Fruit fly (Drosophila melanogaster) whole organism, embryonic: Measurements from ENCODE around the gene CG13996.

ENCODE experiments used
- Asciz ChIP-seq: fragments of 200-800 bp; sonication (Bioruptor generic); optimal IDR thresholded peaks from 2 replicates; lab custom pipeline; 2017; ENCODE audit warnings: missing biosample characterization, mild to moderate bottlenecking, missing genetic modification characterization, missing genetic modification reagents
- CG10209 ChIP-seq: fragments of 200-800 bp; sonication (Bioruptor generic); optimal IDR thresholded peaks from 3 replicates; lab custom pipeline; 2017; ENCODE audit warnings: missing biosample characterization, mild to moderate bottlenecking, missing genetic modification characterization, missing genetic modification reagents
- CG10274 ChIP-seq: fragments of 200-800 bp; sonication (Bioruptor generic); optimal IDR thresholded peaks from 3 replicates; lab custom pipeline; 2017; ENCODE audit warnings: missing biosample characterization, mild to moderate bottlenecking, missing genetic modification characterization
- CG10565 ChIP-seq: fragments of 200-800 bp; sonication (Bioruptor generic); optimal IDR thresholded peaks from 3 replicates; lab custom pipeline; 2016; ENCODE audit warnings: missing biosample characterization, mild to moderate bottlenecking, missing genetic modification characterization
- CG11247 ChIP-seq: fragments of 200-800 bp; sonication (Bioruptor generic); IDR thresholded peaks from 2 replicates; pipeline ENCODE4 v1.3.6; 2022; ENCODE audit warnings: missing biosample characterization, missing genetic modification characterization
- CG11398 ChIP-seq: fragments of 200-800 bp; sonication (Bioruptor generic); optimal IDR thresholded peaks from 2 replicates; lab custom pipeline; 2016; ENCODE audit warnings: missing biosample characterization, missing genetic modification characterization
- CG13287 ChIP-seq: fragments of 200-800 bp; sonication (Bioruptor generic); IDR thresholded peaks from 2 replicates; pipeline ENCODE4 v1.3.6; 2022; ENCODE audit warnings: missing biosample characterization, missing genetic modification characterization; ENCODE audit not compliant: partially characterized antibody
- CG1647 ChIP-seq: fragments of 200-800 bp; sonication (Bioruptor generic); optimal IDR thresholded peaks from 3 replicates; lab custom pipeline; 2016; ENCODE audit warnings: missing biosample characterization, missing genetic modification characterization
- CG16863 ChIP-seq: fragments of 200-800 bp; sonication (Bioruptor generic); optimal IDR thresholded peaks from 3 replicates; lab custom pipeline; 2016; ENCODE audit warnings: missing biosample characterization, missing genetic modification characterization
- CG17385 ChIP-seq: fragments of 200-800 bp; sonication (Bioruptor generic); optimal IDR thresholded peaks from 3 replicates; lab custom pipeline; 2018; ENCODE audit warnings: missing biosample characterization, mild to moderate bottlenecking, missing genetic modification characterization
- CG17829 ChIP-seq: fragments of 200-800 bp; optimal IDR thresholded peaks from 2 replicates; lab custom pipeline; 2019; ENCODE audit warnings: missing biosample characterization, mild to moderate bottlenecking, missing genetic modification characterization, moderate library complexity
- CG18619 ChIP-seq: fragments of 200-800 bp; sonication (Bioruptor generic); optimal IDR thresholded peaks from 3 replicates; lab custom pipeline; 2017; ENCODE audit warnings: missing biosample characterization, mild to moderate bottlenecking, missing genetic modification characterization
- CG3407 ChIP-seq: fragments of 200-800 bp; sonication (Bioruptor generic); optimal IDR thresholded peaks from 2 replicates; lab custom pipeline; 2018; ENCODE audit warnings: missing biosample characterization, mild to moderate bottlenecking, missing genetic modification characterization
- CG4617 ChIP-seq: fragments of 200-800 bp; sonication (Bioruptor generic); optimal IDR thresholded peaks from 3 replicates; lab custom pipeline; 2016; ENCODE audit warnings: missing biosample characterization, missing genetic modification characterization, borderline replicate concordance
- CG4854 ChIP-seq: fragments of 200-800 bp; sonication (Bioruptor generic); optimal IDR thresholded peaks from 2 replicates; lab custom pipeline; 2016; ENCODE audit warnings: missing biosample characterization, missing genetic modification characterization, inconsistent platforms
- CG6272 ChIP-seq: fragments of 200-800 bp; sonication (Bioruptor generic); IDR thresholded peaks from 2 replicates; pipeline ENCODE4 v1.3.6; 2022; ENCODE audit warnings: missing biosample characterization, missing genetic modification characterization
- CG6683 ChIP-seq: fragments of 200-800 bp; sonication (Bioruptor generic); optimal IDR thresholded peaks from 2 replicates; lab custom pipeline; 2017; ENCODE audit warnings: missing biosample characterization, mild to moderate bottlenecking, missing genetic modification characterization, missing genetic modification reagents
- CG7372 ChIP-seq: fragments of 200-800 bp; sonication (Bioruptor generic); IDR thresholded peaks from 2 replicates; pipeline ENCODE4 v1.3.6; 2022; ENCODE audit warnings: missing biosample characterization, missing genetic modification characterization
- CG7963 ChIP-seq: fragments of 200-800 bp; sonication (Bioruptor generic); IDR thresholded peaks from 3 replicates; pipeline ENCODE4 v1.3.6; 2022; ENCODE audit warnings: missing biosample characterization, missing genetic modification characterization; ENCODE audit not compliant: partially characterized antibody
- CG8478 ChIP-seq: fragments of >200 bp; optimal IDR thresholded peaks from 2 replicates; lab custom pipeline; 2018
- CG9215 ChIP-seq: fragments of 200-800 bp; sonication (Bioruptor generic); IDR thresholded peaks from 2 replicates; pipeline ENCODE4 v1.3.6; 2022; ENCODE audit warnings: missing biosample characterization, missing genetic modification characterization
- CG9932 ChIP-seq: fragments of 200-800 bp; sonication (Bioruptor generic); IDR thresholded peaks from 2 replicates; pipeline ENCODE4 v1.3.6; 2022; ENCODE audit warnings: missing biosample characterization, missing genetic modification characterization
- Dip2 ChIP-seq: fragments of 200-800 bp; sonication (Bioruptor generic); IDR thresholded peaks from 2 replicates; pipeline ENCODE4 v1.3.6; 2022; ENCODE audit warnings: missing biosample characterization, missing genetic modification characterization
- PHDP ChIP-seq: fragments of 200-800 bp; sonication (Bioruptor generic); optimal IDR thresholded peaks from 3 replicates; lab custom pipeline; 2018; ENCODE audit warnings: missing biosample characterization, mild to moderate bottlenecking, missing genetic modification characterization, moderate library complexity
- Ravus ChIP-seq: fragments of 200-800 bp; sonication (Bioruptor generic); IDR thresholded peaks from 2 replicates; pipeline ENCODE4 v1.3.6; 2022; ENCODE audit warnings: missing biosample characterization, missing genetic modification characterization
- Sox100B ChIP-seq: fragments of 200-800 bp; sonication (Bioruptor generic); optimal IDR thresholded peaks from 3 replicates; lab custom pipeline; 2018; ENCODE audit warnings: missing biosample characterization, mild to moderate bottlenecking, missing genetic modification characterization
- Sry-β ChIP-seq: fragments of 200-800 bp; sonication (Bioruptor generic); optimal IDR thresholded peaks from 2 replicates; lab custom pipeline; 2018; ENCODE audit warnings: missing biosample characterization, mild to moderate bottlenecking, missing genetic modification characterization, moderate library complexity
- YL-1 ChIP-seq: fragments of 200-800 bp; sonication (Bioruptor generic); optimal IDR thresholded peaks from 3 replicates; lab custom pipeline; 2017; ENCODE audit warnings: missing biosample characterization, mild to moderate bottlenecking, missing genetic modification characterization
- ac ChIP-seq: fragments of 200-800 bp; sonication (Bioruptor generic); optimal IDR thresholded peaks from 3 replicates; lab custom pipeline; 2017; ENCODE audit warnings: missing biosample characterization, mild to moderate bottlenecking, missing genetic modification characterization
- bigmax ChIP-seq: fragments of 200-800 bp; sonication (Bioruptor generic); optimal IDR thresholded peaks from 2 replicates; lab custom pipeline; 2018; ENCODE audit warnings: missing biosample characterization, mild to moderate bottlenecking, missing genetic modification characterization
- cas ChIP-seq: fragments of 200-800 bp; sonication (Bioruptor generic); IDR thresholded peaks from 2 replicates; pipeline ENCODE4 v1.3.6; 2022; ENCODE audit warnings: missing biosample characterization, missing genetic modification characterization
- chif ChIP-seq, 2 experiments: fragments of 200-800 bp; sonication (Bioruptor generic); optimal IDR thresholded peaks; 3 replicates each; lab custom pipeline; 2016; ENCODE audit warnings: missing biosample characterization in 2 of 2, missing genetic modification characterization in 2 of 2
- chinmo ChIP-seq: fragments of 200-800 bp; sonication (Bioruptor generic); IDR thresholded peaks from 4 replicates; pipeline ENCODE4 v1.3.6; 2022; ENCODE audit warnings: missing biosample characterization, missing genetic modification characterization; ENCODE audit not compliant: partially characterized antibody
- dan ChIP-seq: fragments of 200-800 bp; sonication (Bioruptor generic); IDR thresholded peaks from 2 replicates; pipeline ENCODE4 v1.3.6; 2022; ENCODE audit warnings: missing biosample characterization, missing genetic modification characterization
- danr ChIP-seq: fragments of 200-800 bp; sonication (Bioruptor generic); IDR thresholded peaks from 2 replicates; pipeline ENCODE4 v1.3.6; 2022; ENCODE audit warnings: missing biosample characterization, missing genetic modification characterization
- gce ChIP-seq: fragments of 200-800 bp; sonication (Bioruptor generic); IDR thresholded peaks from 3 replicates; pipeline ENCODE4 v1.3.6; 2022; ENCODE audit warnings: missing biosample characterization, missing genetic modification characterization
- kay ChIP-seq: fragments of 200-800 bp; sonication (Bioruptor generic); optimal IDR thresholded peaks from 2 replicates; lab custom pipeline; 2016; ENCODE audit warnings: missing biosample characterization, missing genetic modification characterization
- lab ChIP-seq: fragments of 200-800 bp; sonication (Bioruptor generic); optimal IDR thresholded peaks from 3 replicates; lab custom pipeline; 2017; ENCODE audit warnings: missing biosample characterization, missing genetic modification characterization, mild to moderate bottlenecking, moderate library complexity, missing genetic modification reagents
- lmd ChIP-seq: fragments of 200-800 bp; sonication (Bioruptor generic); IDR thresholded peaks from 2 replicates; pipeline ENCODE4 v1.3.6; 2022; ENCODE audit warnings: missing biosample characterization, missing genetic modification characterization
- prd ChIP-seq, 3 experiments: fragments of >200 bp in 2 of 3; fragments of 200-800 bp in 1 of 3; sonication (Bioruptor generic) in 1 of 3; optimal IDR thresholded peaks in 2 of 3; IDR thresholded peaks in 1 of 3; 2 replicates in 2 of 3; 3 replicates in 1 of 3; pipeline versions ENCODE4 v1.3.6 to Lab custom; 2017 to 2022; ENCODE audit warnings: missing biosample characterization in 1 of 3, missing genetic modification characterization in 1 of 3
- sens-2 ChIP-seq: fragments of 200-800 bp; sonication (Bioruptor generic); IDR thresholded peaks from 2 replicates; pipeline ENCODE4 v1.3.6; 2022; ENCODE audit warnings: missing biosample characterization, missing genetic modification characterization
- shn ChIP-seq: fragments of 200-800 bp; sonication (Bioruptor generic); optimal IDR thresholded peaks from 3 replicates; lab custom pipeline; 2016; ENCODE audit warnings: missing biosample characterization, missing genetic modification characterization
- sisA ChIP-seq: fragments of 200-800 bp; sonication (Bioruptor generic); IDR thresholded peaks from 2 replicates; pipeline ENCODE4 v1.3.6; 2022; ENCODE audit warnings: missing biosample characterization, missing genetic modification characterization
- slp2 ChIP-seq: fragments of 200-800 bp; sonication (Bioruptor generic); optimal IDR thresholded peaks from 2 replicates; lab custom pipeline; 2016; ENCODE audit warnings: missing biosample characterization, missing genetic modification characterization
- ssp ChIP-seq: fragments of 200-800 bp; sonication (Bioruptor generic); IDR thresholded peaks from 2 replicates; pipeline ENCODE4 v1.3.6; 2022; ENCODE audit warnings: missing biosample characterization, missing genetic modification characterization
- twi ChIP-seq: fragments of 200-800 bp; optimal IDR thresholded peaks from 2 replicates; lab custom pipeline; 2019; ENCODE audit warnings: missing biosample characterization, mild to moderate bottlenecking, missing genetic modification characterization, moderate library complexity
- vfl ChIP-seq: fragments of 200-800 bp; sonication (Bioruptor generic); optimal IDR thresholded peaks from 2 replicates; lab custom pipeline; 2016; ENCODE audit warnings: missing biosample characterization, missing genetic modification characterization

CG13996 gene

DNA sequence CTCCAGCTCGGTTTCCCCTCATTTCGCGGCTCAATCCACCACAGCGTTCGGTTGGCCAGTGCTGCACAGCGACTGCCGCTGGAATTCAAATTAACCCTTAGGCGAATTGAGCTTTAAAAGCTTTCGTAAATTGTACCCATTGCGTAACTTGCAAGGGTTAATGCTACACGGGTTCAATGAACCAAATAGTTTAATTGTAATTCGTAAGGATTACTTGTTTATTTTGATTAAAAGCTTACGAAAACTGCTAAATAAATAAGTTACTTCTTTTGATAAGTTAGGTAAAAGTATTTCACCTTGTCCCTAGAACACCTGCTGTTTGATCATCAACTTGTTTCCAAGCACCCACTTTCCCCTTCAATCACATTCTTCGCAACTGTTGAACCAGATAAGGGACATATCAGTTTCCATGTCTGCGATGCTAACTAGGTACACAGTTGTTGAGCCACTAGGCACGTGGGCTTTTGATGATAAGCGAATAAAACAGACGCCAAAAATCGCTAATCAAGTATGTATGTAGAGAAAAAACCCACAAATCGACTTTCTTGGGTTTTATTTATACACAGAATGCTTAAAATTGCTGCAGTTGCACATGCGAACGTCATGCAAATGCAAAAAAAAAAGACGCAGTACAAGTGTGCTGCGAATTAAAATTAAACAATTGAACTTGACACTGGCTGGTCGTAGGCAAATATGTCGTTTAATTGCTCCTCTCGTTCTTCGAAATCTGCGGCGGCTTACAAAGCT is 25.5 kb downstream of the CG13996 start, which contains the start of gene Pfas (continued):
- TF ChIP-seq vfl (GFP tag; lab: Kevin White, UChicago) (peak; percentile 64), shn (peak; percentile 44), Asciz (GFP tag; lab: Kevin White, UChicago) (no peak), bigmax (no peak), CG7963 (GFP tag; lab: Robert Waterston, UW) (no peak), Sox100B (no peak), CG6272 (no peak), CG10565 (GFP tag; lab: Kevin White, UChicago) (no peak), Dip2 (GFP tag; lab: Robert Waterston, UW) (no peak), CG17385 (peak; percentile 26), CG6683 (GFP tag; lab: Kevin White, UChicago) (peak; percentile 55), ac (no peak), prd (optimal IDR thresholded peaks at IDR 0.05; lab: Kevin White, UChicago) (no peak), prd (GFP tag; IDR thresholded peaks at IDR 0.05; lab: Robert Waterston, UW) (0 out of 3 replicates have a peak, but pooled peaks have one; percentile 35), PHDP (peak; percentile 66), CG7372 (GFP tag; lab: Robert Waterston, UW) (0 out of 2 replicates have a peak, but pooled peaks have one; percentile 26), CG13287 (GFP tag; lab: Robert Waterston, UW) (no peak), CG17829 (tag; lab: Kevin White, UChicago) (peak; percentile 19), lab (GFP tag; lab: Kevin White, UChicago) (peak; percentile 83), CG10274 (GFP tag; lab: Kevin White, UChicago) (no peak), CG1647 (GFP tag; lab: Kevin White, UChicago) (peak; percentile 61), lmd (no peak), YL-1 (GFP tag; lab: Kevin White, UChicago) (peak; percentile 65), CG9215 (peak; percentile 23; the same call in 1 of the 2 replicates), CG18619 (GFP tag; lab: Kevin White, UChicago) (peak; percentile 38), CG10209 (GFP tag; lab: Kevin White, UChicago) (peak; percentile 41), CG4617 (GFP tag; lab: Kevin White, UChicago) (no peak), twi (tag; lab: Kevin White, UChicago) (no peak), kay (GFP tag; lab: Kevin White, UChicago) (peak; percentile 45), CG3407 (GFP tag; lab: Kevin White, UChicago) (peak; percentile 6), chinmo (GFP tag; lab: Robert Waterston, UW) (no peak), CG4854 (GFP tag; lab: Kevin White, UChicago) (peak; percentile 46), cas (GFP tag; lab: Robert Waterston, UW) (no peak), Sry-β (GFP tag; lab: Kevin White, UChicago) (no peak), CG16863 (no peak), Ravus (GFP tag; lab: Robert Waterston, UW) (no peak), CG11247 (GFP tag; lab: Robert Waterston, UW) (no peak), sisA (GFP tag; lab: Robert Waterston, UW) (0 out of 2 replicates have a peak, but pooled peaks have one; percentile 11), CG11398 (no peak), CG9932 (peak; percentile 68), chif (GFP tag; optimal IDR thresholded peaks at IDR 0.05; lab: Kevin White, UChicago) (peak in 1 of 2 experiments; percentile 7), gce (0 out of 3 replicates have a peak, but pooled peaks have one; percentile 30), sens-2 (no peak), dan (GFP tag; lab: Robert Waterston, UW) (no peak), danr (GFP tag; lab: Robert Waterston, UW) (no peak), ssp (GFP tag; lab: Robert Waterston, UW) (no peak), slp2 (no peak), CG8478 (lab: Kevin White, UChicago) (no peak)
